Worm (Caenorhabditis elegans) whole organism, L2 larva: ENCODE data around the gene D1054.5.

Source experiments
- C34F6.9 ChIP-seq: fragments of 150-350 bp; optimal IDR thresholded peaks from 2 replicates; lab custom pipeline; 2014; ENCODE audit warnings: missing biosample characterization, missing genetic modification characterization
- F13H6.1 ChIP-seq: sonication (generic microtip); optimal IDR thresholded peaks from 2 replicates; lab custom pipeline; 2016; ENCODE audit warnings: missing genetic modification characterization, missing compliant biosample characterization
- alr-1 ChIP-seq: fragments of 150-350 bp; optimal IDR thresholded peaks from 2 replicates; lab custom pipeline; 2014; ENCODE audit warnings: missing biosample characterization, missing genetic modification characterization
- aly-2 ChIP-seq: fragments of 150-350 bp; optimal IDR thresholded peaks from 2 replicates; lab custom pipeline; 2014; ENCODE audit warnings: missing biosample characterization, missing genetic modification characterization
- ama-1 ChIP-seq: fragments of 150-350 bp; optimal IDR thresholded peaks from 2 replicates; lab custom pipeline; 2018; ENCODE audit warnings: inconsistent platforms
- blmp-1 ChIP-seq: sonication (generic microtip); optimal IDR thresholded peaks from 2 replicates; lab custom pipeline; 2017; ENCODE audit warnings: missing genetic modification characterization, mild to moderate bottlenecking, missing compliant biosample characterization, antibody characterized with exemption, moderate library complexity; ENCODE audit not compliant: insufficient read depth
- ceh-16 ChIP-seq: fragments of 150-350 bp; optimal IDR thresholded peaks from 2 replicates; lab custom pipeline; 2014; ENCODE audit warnings: missing biosample characterization, missing genetic modification characterization
- crh-2 ChIP-seq: sonication (generic microtip); optimal IDR thresholded peaks from 2 replicates; lab custom pipeline; 2017; ENCODE audit warnings: missing biosample characterization, missing genetic modification characterization
- egl-27 ChIP-seq: sonication (generic microtip); optimal IDR thresholded peaks from 3 replicates; lab custom pipeline; 2017; ENCODE audit warnings: missing biosample characterization, missing genetic modification reagents, missing genetic modification characterization
- elt-1 ChIP-seq: fragments of 150-350 bp; optimal IDR thresholded peaks from 2 replicates; lab custom pipeline; 2014; ENCODE audit warnings: missing biosample characterization, missing genetic modification characterization
- gmeb-1 ChIP-seq: fragments of 150-350 bp; optimal IDR thresholded peaks from 2 replicates; lab custom pipeline; 2014; ENCODE audit warnings: missing biosample characterization, missing genetic modification characterization
- lin-11 ChIP-seq: fragments of 150-350 bp; sonication (generic microtip); optimal IDR thresholded peaks from 2 replicates; lab custom pipeline; 2014; ENCODE audit warnings: missing biosample characterization, missing genetic modification characterization, inconsistent platforms, mixed read lengths
- lin-39 ChIP-seq: fragments of 150-350 bp; optimal IDR thresholded peaks from 2 replicates; lab custom pipeline; 2014; ENCODE audit warnings: missing biosample characterization, missing genetic modification reagents, missing genetic modification characterization
- lsy-2 ChIP-seq, 2 experiments: fragments of 150-350 bp in 1 of 2; sonication (generic microtip) in 1 of 2; optimal IDR thresholded peaks; 2 replicates each; lab custom pipeline; 2014 to 2017; ENCODE audit warnings: missing biosample characterization in 2 of 2, missing genetic modification characterization in 2 of 2
- mab-5 ChIP-seq: fragments of 150-350 bp; optimal IDR thresholded peaks from 2 replicates; lab custom pipeline; 2014; ENCODE audit warnings: missing biosample characterization, missing genetic modification characterization
- mdl-1 ChIP-seq, 2 experiments: fragments of 150-350 bp in 1 of 2; sonication (generic microtip) in 1 of 2; optimal IDR thresholded peaks; 2 replicates each; lab custom pipeline; 2017; ENCODE audit warnings: missing biosample characterization in 2 of 2, missing genetic modification characterization in 2 of 2
- nhr-12 ChIP-seq: fragments of 150-350 bp; optimal IDR thresholded peaks from 2 replicates; lab custom pipeline; 2014; ENCODE audit warnings: missing biosample characterization, missing genetic modification characterization
- nhr-129 ChIP-seq: fragments of 150-350 bp; optimal IDR thresholded peaks from 2 replicates; lab custom pipeline; 2014; ENCODE audit warnings: missing biosample characterization, missing genetic modification characterization
- nhr-21 ChIP-seq: fragments of 150-350 bp; optimal IDR thresholded peaks from 2 replicates; lab custom pipeline; 2014; ENCODE audit warnings: missing biosample characterization, missing genetic modification characterization
- nhr-25 ChIP-seq: fragments of 150-350 bp; sonication (generic microtip); optimal IDR thresholded peaks from 3 replicates; lab custom pipeline; 2014; ENCODE audit warnings: missing biosample characterization, missing genetic modification characterization
- nhr-6 ChIP-seq: fragments of 150-350 bp; optimal IDR thresholded peaks from 2 replicates; lab custom pipeline; 2014; ENCODE audit warnings: missing biosample characterization, missing genetic modification characterization
- peb-1 ChIP-seq: fragments of 150-350 bp; optimal IDR thresholded peaks from 2 replicates; lab custom pipeline; 2014; ENCODE audit warnings: missing biosample characterization, missing genetic modification characterization
- skn-1 ChIP-seq: sonication (generic microtip); optimal IDR thresholded peaks from 2 replicates; lab custom pipeline; 2017; ENCODE audit warnings: missing biosample characterization, missing genetic modification characterization
- sma-9 ChIP-seq, 2 experiments: fragments of 150-350 bp in 1 of 2; sonication (generic microtip) in 1 of 2; optimal IDR thresholded peaks; 2 replicates each; lab custom pipeline; 2014 to 2016; ENCODE audit warnings: missing genetic modification characterization in 2 of 2, mild to moderate bottlenecking in 1 of 2, missing biosample characterization in 1 of 2, missing compliant biosample characterization in 1 of 2, missing genetic modification reagents in 1 of 2, moderate library complexity in 1 of 2
- unc-39 ChIP-seq: fragments of 150-350 bp; optimal IDR thresholded peaks from 2 replicates; lab custom pipeline; 2014; ENCODE audit warnings: missing biosample characterization, missing genetic modification characterization
- unc-55 ChIP-seq: fragments of 150-350 bp; sonication (generic microtip); optimal IDR thresholded peaks from 3 replicates; lab custom pipeline; 2014; ENCODE audit warnings: missing biosample characterization, missing genetic modification reagents, missing genetic modification characterization
- zag-1 ChIP-seq: fragments of 150-350 bp; optimal IDR thresholded peaks from 2 replicates; lab custom pipeline; 2014; ENCODE audit warnings: missing biosample characterization, missing genetic modification characterization
- ztf-1 ChIP-seq: fragments of 200-800 bp; sonication (Bioruptor generic); conservative IDR thresholded peaks from 2 replicates; pipeline ENCODE4 v1.3.6; 2022; ENCODE audit warnings: missing genetic modification characterization, missing compliant biosample characterization
- ztf-11 ChIP-seq: sonication (generic microtip); optimal IDR thresholded peaks from 2 replicates; lab custom pipeline; 2017; ENCODE audit warnings: missing biosample characterization, missing genetic modification characterization

D1054.5 gene

ce11 chrV:10725424-10725951, 50.9 kb downstream of the D1054.5 start:
- no peak for TF ChIP-seq gmeb-1 (tag; lab: Kevin White, UChicago)
- TF ChIP-seq nhr-25 (tag; lab: Kevin White, UChicago), result peak; percentile 15
- TF ChIP-seq, all 48 proteins: peak for 1

ce11 chrV:10724472-10724871, 51.9 kb downstream of the D1054.5 start:
- TF ChIP-seq nhr-129 (peak; percentile 6), sma-9 (GFP tag; optimal IDR thresholded peaks at IDR 0.05; lab: Kevin White, UChicago) (peak; percentile 46), sma-9 (tag; optimal IDR thresholded peaks at IDR 0.05; lab: Kevin White, UChicago) (no peak), crh-2 (no peak)
- TF ChIP-seq, all 48 proteins: peak for 2

- no peak for TF ChIP-seq sma-9 (GFP tag; optimal IDR thresholded peaks at IDR 0.05; lab: Kevin White, UChicago)
- no peak for TF ChIP-seq sma-9 (tag; optimal IDR thresholded peaks at IDR 0.05; lab: Kevin White, UChicago)
- TF ChIP-seq unc-39 (tag; lab: Kevin White, UChicago), result no peak
- TF ChIP-seq nhr-25 (tag; lab: Kevin White, UChicago), result no peak
- no peak for TF ChIP-seq egl-27 (tag; lab: Kevin White, UChicago)
- TF ChIP-seq skn-1 (tag; lab: Kevin White, UChicago), result no peak
- no peak for TF ChIP-seq nhr-21 (tag; lab: Kevin White, UChicago)
- TF ChIP-seq nhr-12 (tag; lab: Kevin White, UChicago), result no peak
- TF ChIP-seq nhr-129, result no peak
- no peak for TF ChIP-seq blmp-1
- no peak for TF ChIP-seq mdl-1 (tag; optimal IDR thresholded peaks at IDR 0.05; lab: Kevin White, UChicago)
Observed at ce11 chrV:10723583-10723982, 52.8 kb downstream of the D1054.5 start.

ce11 chrV:10723181-10723580, 53.2 kb downstream of the D1054.5 start:
- TF ChIP-seq mab-5 (tag; lab: Kevin White, UChicago) (no peak), nhr-21 (tag; lab: Kevin White, UChicago) (no peak), aly-2 (tag; lab: Kevin White, UChicago) (no peak), C34F6.9 (tag; lab: Kevin White, UChicago) (peak; percentile 24), nhr-6 (tag; lab: Kevin White, UChicago) (no peak), nhr-25 (tag; lab: Kevin White, UChicago) (no peak), elt-1 (tag; lab: Kevin White, UChicago) (no peak), unc-55 (GFP tag; lab: Kevin White, UChicago) (peak; percentile 37), ztf-1 (GFP tag; lab: Robert Waterston, UW) (no peak), ceh-16 (tag; lab: Kevin White, UChicago) (no peak), lin-11 (tag; lab: Kevin White, UChicago) (peak; percentile 9), ama-1 (lab: Kevin White, UChicago) (no peak), alr-1 (no peak), mdl-1 (tag; optimal IDR thresholded peaks at IDR 0.05; lab: Kevin White, UChicago) (peak; percentile 14 to 19), crh-2 (peak; percentile 20), zag-1 (tag; lab: Kevin White, UChicago) (no peak), unc-39 (tag; lab: Kevin White, UChicago) (no peak), lin-39 (no peak), F13H6.1 (tag; lab: Kevin White, UChicago) (peak; percentile 2), sma-9 (GFP tag; optimal IDR thresholded peaks at IDR 0.05; lab: Kevin White, UChicago) (peak; percentile 58), sma-9 (tag; optimal IDR thresholded peaks at IDR 0.05; lab: Kevin White, UChicago) (no peak), ztf-11 (no peak), lsy-2 (tag; optimal IDR thresholded peaks at IDR 0.05; lab: Kevin White, UChicago) (peak in 1 of 2 experiments; percentile 30), peb-1 (tag; lab: Kevin White, UChicago) (no peak), skn-1 (tag; lab: Kevin White, UChicago) (no peak)
